Fruit fly (Drosophila melanogaster) whole organism, embryonic: ENCODE measurements around the gene DCTN1-p150.

ENCODE experiments used
- ATbp ChIP-seq: fragments of 200-800 bp; sonication (Bioruptor generic); optimal IDR thresholded peaks from 2 replicates; lab custom pipeline; 2017; ENCODE audit warnings: missing biosample characterization, mild to moderate bottlenecking, missing genetic modification characterization, missing genetic modification reagents
- Atf-2 ChIP-seq: fragments of 200-800 bp; sonication (Bioruptor generic); optimal IDR thresholded peaks from 2 replicates; lab custom pipeline; 2016; ENCODE audit warnings: missing biosample characterization, missing genetic modification characterization
- CG10565 ChIP-seq: fragments of 200-800 bp; sonication (Bioruptor generic); optimal IDR thresholded peaks from 3 replicates; lab custom pipeline; 2016; ENCODE audit warnings: missing biosample characterization, mild to moderate bottlenecking, missing genetic modification characterization
- CG12155 ChIP-seq: fragments of 200-800 bp; sonication (Bioruptor generic); optimal IDR thresholded peaks from 3 replicates; lab custom pipeline; 2016; ENCODE audit warnings: missing biosample characterization, missing genetic modification characterization
- CG15514 ChIP-seq: fragments of 200-800 bp; sonication (Bioruptor generic); optimal IDR thresholded peaks from 3 replicates; lab custom pipeline; 2017; ENCODE audit warnings: missing biosample characterization, missing genetic modification characterization, mild to moderate bottlenecking, moderate library complexity, missing genetic modification reagents
- CG16813 ChIP-seq: fragments of 200-800 bp; sonication (Bioruptor generic); IDR thresholded peaks from 3 replicates; pipeline ENCODE4 v1.3.6; 2022; ENCODE audit warnings: missing biosample characterization, missing genetic modification characterization; ENCODE audit not compliant: partially characterized antibody
- CG31441 ChIP-seq: fragments of 200-800 bp; sonication (Bioruptor generic); IDR thresholded peaks from 2 replicates; pipeline ENCODE4 v1.3.6; 2022; ENCODE audit warnings: missing biosample characterization, missing genetic modification characterization
- CG32772 ChIP-seq: fragments of 200-800 bp; sonication (Bioruptor generic); IDR thresholded peaks from 2 replicates; pipeline ENCODE4 v1.3.6; 2022; ENCODE audit warnings: missing biosample characterization, missing genetic modification characterization
- CG33557 ChIP-seq: fragments of 200-800 bp; sonication (Bioruptor generic); optimal IDR thresholded peaks from 2 replicates; lab custom pipeline; 2019; ENCODE audit warnings: missing biosample characterization, mild to moderate bottlenecking, missing genetic modification characterization, moderate library complexity
- CG6765 ChIP-seq: fragments of 200-800 bp; sonication (Bioruptor generic); optimal IDR thresholded peaks from 3 replicates; lab custom pipeline; 2017; ENCODE audit warnings: missing biosample characterization, mild to moderate bottlenecking, missing genetic modification characterization
- CG6813 ChIP-seq: fragments of 200-800 bp; sonication (Bioruptor generic); optimal IDR thresholded peaks from 2 replicates; lab custom pipeline; 2017; ENCODE audit warnings: missing biosample characterization, missing genetic modification characterization, mild to moderate bottlenecking, moderate library complexity, missing genetic modification reagents
- CG9797 ChIP-seq: fragments of 200-800 bp; sonication (Bioruptor generic); optimal IDR thresholded peaks from 3 replicates; lab custom pipeline; 2018; ENCODE audit warnings: missing biosample characterization, mild to moderate bottlenecking, missing genetic modification characterization
- CrebB ChIP-seq: fragments of 200-800 bp; sonication (Bioruptor generic); optimal IDR thresholded peaks from 3 replicates; lab custom pipeline; 2018; ENCODE audit warnings: missing biosample characterization, mild to moderate bottlenecking, missing genetic modification characterization
- D ChIP-seq, 2 experiments: fragments of 200-800 bp in 1 of 2; fragments of >200 bp in 1 of 2; sonication (Bioruptor generic) in 1 of 2; optimal IDR thresholded peaks; 2 replicates in 1 of 2; 3 replicates in 1 of 2; lab custom pipeline; 2017; ENCODE audit warnings: mild to moderate bottlenecking in 1 of 2, missing biosample characterization in 1 of 2, missing genetic modification characterization in 1 of 2, missing genetic modification reagents in 1 of 2
- D19B ChIP-seq: fragments of 200-800 bp; sonication (Bioruptor generic); optimal IDR thresholded peaks from 2 replicates; lab custom pipeline; 2017; ENCODE audit warnings: missing biosample characterization, mild to moderate bottlenecking, missing genetic modification characterization
- Dbx ChIP-seq: fragments of 200-800 bp; sonication (Bioruptor generic); IDR thresholded peaks from 3 replicates; pipeline ENCODE4 v1.3.6; 2022; ENCODE audit warnings: missing biosample characterization, missing genetic modification characterization
- Deaf1 ChIP-seq: fragments of 200-800 bp; optimal IDR thresholded peaks from 3 replicates; lab custom pipeline; 2019; ENCODE audit warnings: missing biosample characterization, mild to moderate bottlenecking, missing genetic modification characterization, moderate library complexity
- Dip3 ChIP-seq: fragments of 200-800 bp; sonication (Bioruptor generic); optimal IDR thresholded peaks from 3 replicates; lab custom pipeline; 2016; ENCODE audit warnings: missing biosample characterization, missing genetic modification characterization
- Ets65A ChIP-seq: fragments of 200-800 bp; sonication (Bioruptor generic); peaks from one replicate; lab custom pipeline; 2016; ENCODE audit warnings: missing biosample characterization, missing genetic modification characterization
- Fer1 ChIP-seq: fragments of 200-800 bp; sonication (Bioruptor generic); optimal IDR thresholded peaks from 2 replicates; lab custom pipeline; 2017; ENCODE audit warnings: missing biosample characterization, mild to moderate bottlenecking, missing genetic modification characterization
- HHEX ChIP-seq: fragments of 200-800 bp; sonication (Bioruptor generic); optimal IDR thresholded peaks from 3 replicates; lab custom pipeline; 2017; ENCODE audit warnings: missing biosample characterization, mild to moderate bottlenecking, missing genetic modification characterization, missing genetic modification reagents
- Jarid2 ChIP-seq: fragments of 200-800 bp; sonication (Bioruptor generic); optimal IDR thresholded peaks from 3 replicates; lab custom pipeline; 2017; ENCODE audit warnings: mild to moderate bottlenecking, missing biosample characterization, missing genetic modification reagents, missing genetic modification characterization
- Meics ChIP-seq: fragments of 200-800 bp; sonication (Bioruptor generic); optimal IDR thresholded peaks from 2 replicates; lab custom pipeline; 2017; ENCODE audit warnings: missing biosample characterization, mild to moderate bottlenecking, missing genetic modification characterization
- PHDP ChIP-seq: fragments of 200-800 bp; sonication (Bioruptor generic); optimal IDR thresholded peaks from 3 replicates; lab custom pipeline; 2018; ENCODE audit warnings: missing biosample characterization, mild to moderate bottlenecking, missing genetic modification characterization, moderate library complexity
- Ravus ChIP-seq: fragments of 200-800 bp; sonication (Bioruptor generic); IDR thresholded peaks from 2 replicates; pipeline ENCODE4 v1.3.6; 2022; ENCODE audit warnings: missing biosample characterization, missing genetic modification characterization
- Vsx1 ChIP-seq: fragments of 200-800 bp; sonication (Bioruptor generic); optimal IDR thresholded peaks from 2 replicates; lab custom pipeline; 2017; ENCODE audit warnings: missing biosample characterization, mild to moderate bottlenecking, missing genetic modification characterization, missing genetic modification reagents
- bowl ChIP-seq: fragments of 200-800 bp; sonication (Bioruptor generic); IDR thresholded peaks from 2 replicates; pipeline ENCODE4 v1.3.6; 2022; ENCODE audit warnings: missing biosample characterization, missing genetic modification characterization
- cas ChIP-seq: fragments of 200-800 bp; sonication (Bioruptor generic); IDR thresholded peaks from 2 replicates; pipeline ENCODE4 v1.3.6; 2022; ENCODE audit warnings: missing biosample characterization, missing genetic modification characterization
- chinmo ChIP-seq: fragments of 200-800 bp; sonication (Bioruptor generic); IDR thresholded peaks from 4 replicates; pipeline ENCODE4 v1.3.6; 2022; ENCODE audit warnings: missing biosample characterization, missing genetic modification characterization; ENCODE audit not compliant: partially characterized antibody
- crol ChIP-seq: fragments of 200-800 bp; sonication (Bioruptor generic); IDR thresholded peaks from 2 replicates; pipeline ENCODE4 v1.3.6; 2022; ENCODE audit warnings: missing biosample characterization, missing genetic modification characterization
- cwo ChIP-seq: fragments of 200-800 bp; sonication (Bioruptor generic); optimal IDR thresholded peaks from 3 replicates; lab custom pipeline; 2017; ENCODE audit warnings: missing biosample characterization, missing genetic modification characterization, mild to moderate bottlenecking, moderate library complexity, missing genetic modification reagents
- ems ChIP-seq: fragments of 200-800 bp; sonication (Bioruptor generic); optimal IDR thresholded peaks from 3 replicates; lab custom pipeline; 2016; ENCODE audit warnings: missing biosample characterization, missing genetic modification characterization
- fu2 ChIP-seq: fragments of 200-800 bp; sonication (Bioruptor generic); optimal IDR thresholded peaks from 2 replicates; lab custom pipeline; 2016; ENCODE audit warnings: missing biosample characterization, missing genetic modification characterization
- gem ChIP-seq: fragments of 200-800 bp; sonication (Bioruptor generic); optimal IDR thresholded peaks from 2 replicates; lab custom pipeline; 2019; ENCODE audit warnings: missing biosample characterization, mild to moderate bottlenecking, missing genetic modification characterization, moderate library complexity
- gsb ChIP-seq: fragments of 200-800 bp; sonication (Bioruptor generic); IDR thresholded peaks from 2 replicates; pipeline ENCODE4 v1.3.6; 2022; ENCODE audit warnings: missing biosample characterization, missing genetic modification characterization
- ind ChIP-seq: fragments of 200-800 bp; sonication (Bioruptor generic); optimal IDR thresholded peaks from 3 replicates; lab custom pipeline; 2016; ENCODE audit warnings: missing biosample characterization, missing genetic modification characterization
- jumu ChIP-seq: fragments of 200-800 bp; sonication (Bioruptor generic); optimal IDR thresholded peaks from 3 replicates; lab custom pipeline; 2016; ENCODE audit warnings: missing biosample characterization, missing genetic modification characterization
- lab ChIP-seq: fragments of 200-800 bp; sonication (Bioruptor generic); optimal IDR thresholded peaks from 3 replicates; lab custom pipeline; 2017; ENCODE audit warnings: missing biosample characterization, missing genetic modification characterization, mild to moderate bottlenecking, moderate library complexity, missing genetic modification reagents
- mirr ChIP-seq: fragments of 200-800 bp; sonication (Bioruptor generic); optimal IDR thresholded peaks from 3 replicates; lab custom pipeline; 2018; ENCODE audit warnings: missing biosample characterization, mild to moderate bottlenecking, missing genetic modification characterization
- sens ChIP-seq: fragments of 200-800 bp; sonication (Bioruptor generic); peaks from one replicate; lab custom pipeline; 2016; ENCODE audit warnings: missing biosample characterization, missing genetic modification characterization
- slbo ChIP-seq: fragments of 200-800 bp; sonication (Bioruptor generic); IDR thresholded peaks from 2 replicates; pipeline ENCODE4 v1.3.6; 2022; ENCODE audit warnings: missing biosample characterization, missing genetic modification characterization
- sob ChIP-seq: fragments of 200-800 bp; sonication (Bioruptor generic); IDR thresholded peaks from 2 replicates; pipeline ENCODE4 v1.3.6; 2022; ENCODE audit warnings: missing biosample characterization, missing genetic modification characterization
- sqz ChIP-seq: fragments of 200-800 bp; sonication (Bioruptor generic); optimal IDR thresholded peaks from 3 replicates; lab custom pipeline; 2018; ENCODE audit warnings: missing biosample characterization, mild to moderate bottlenecking, missing genetic modification characterization
- sug ChIP-seq: fragments of 200-800 bp; optimal IDR thresholded peaks from 2 replicates; lab custom pipeline; 2019; ENCODE audit warnings: missing biosample characterization, mild to moderate bottlenecking, missing genetic modification characterization, moderate library complexity
- z ChIP-seq: fragments of 200-800 bp; sonication (Bioruptor generic); IDR thresholded peaks from 3 replicates; pipeline ENCODE4 v1.3.6; 2022; ENCODE audit warnings: missing biosample characterization, missing genetic modification characterization

The DCTN1-p150 gene

dm6 chr3L:13912777-13913176 is 16.4 kb upstream of the DCTN1-p150 start (continued):
- TF ChIP-seq CrebB (tag; lab: Kevin White, UChicago) (peak; percentile 21), lab (GFP tag; lab: Kevin White, UChicago) (peak; percentile 82), Meics (GFP tag; lab: Kevin White, UChicago) (peak; percentile 31), slbo (0 out of 2 replicates have a peak, but pooled peaks have one; percentile 10), sug (tag; lab: Kevin White, UChicago) (peak; percentile 22), gem (tag; lab: Kevin White, UChicago) (peak; percentile 25), CG12155 (no peak), CG9797 (no peak), Atf-2 (GFP tag; lab: Kevin White, UChicago) (no peak), gsb (GFP tag; lab: Robert Waterston, UW) (0 out of 2 replicates have a peak, but pooled peaks have one; percentile 29), Deaf1 (tag; lab: Kevin White, UChicago) (no peak), fu2 (GFP tag; lab: Kevin White, UChicago) (no peak), CG31441 (GFP tag; lab: Robert Waterston, UW) (no peak), Fer1 (GFP tag; lab: Kevin White, UChicago) (peak; percentile 64), Dbx (GFP tag; lab: Robert Waterston, UW) (peak; percentile 19; the same call in 1 of the 3 replicates), PHDP (peak; percentile 44), CG6765 (GFP tag; lab: Kevin White, UChicago) (peak; percentile 32), D19B (GFP tag; lab: Kevin White, UChicago) (peak; percentile 1), ind (no peak), CG6813 (peak; percentile 37), mirr (GFP tag; lab: Kevin White, UChicago) (peak; percentile 62), cwo (peak; percentile 51), Jarid2 (GFP tag; lab: Kevin White, UChicago) (no peak), HHEX (GFP tag; lab: Kevin White, UChicago) (peak; percentile 58), Vsx1 (GFP tag; lab: Kevin White, UChicago) (peak; percentile 21), CG33557 (no peak)
- TF ChIP-seq, all 482 proteins: peak for 57

DNA sequence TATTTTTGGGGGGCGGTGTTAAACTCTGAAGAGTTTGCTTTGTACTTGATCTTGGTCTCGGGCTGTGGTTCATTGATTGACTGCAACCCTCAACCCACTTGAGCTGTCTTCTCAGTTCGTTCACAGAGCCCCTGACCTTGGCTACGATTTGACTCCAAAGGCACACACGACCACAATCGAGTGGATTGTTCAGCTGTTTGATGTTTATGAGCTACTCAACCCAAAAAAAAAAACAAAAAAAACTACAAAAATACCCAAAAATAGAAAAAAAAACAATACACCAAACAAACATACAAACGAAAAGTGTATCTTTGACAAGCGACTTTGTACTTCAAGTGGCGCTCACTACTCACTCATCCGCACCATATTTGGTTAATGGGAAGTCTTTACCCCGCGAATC is 14.6 kb upstream of the DCTN1-p150 start:
- TF ChIP-seq sens (GFP tag; lab: Kevin White, UChicago) (peak; percentile 44), lab (GFP tag; lab: Kevin White, UChicago) (no peak), jumu (GFP tag; lab: Kevin White, UChicago) (no peak), cas (GFP tag; lab: Robert Waterston, UW) (no peak), bowl (no peak), ATbp (no peak), Dip3 (GFP tag; lab: Kevin White, UChicago) (no peak), CG10565 (GFP tag; lab: Kevin White, UChicago) (no peak), ems (GFP tag; lab: Kevin White, UChicago) (no peak), sob (GFP tag; lab: Robert Waterston, UW) (peak; percentile 28; the same call in 1 of the 2 replicates), Ravus (GFP tag; lab: Robert Waterston, UW) (no peak), CG15514 (GFP tag; lab: Kevin White, UChicago) (no peak), sqz (GFP tag; lab: Kevin White, UChicago) (peak; percentile 38), Ets65A (GFP tag; lab: Kevin White, UChicago) (peak; percentile 42), chinmo (GFP tag; lab: Robert Waterston, UW) (0 out of 4 replicates have a peak, but pooled peaks have one; percentile 27), CG32772 (GFP tag; lab: Robert Waterston, UW) (peak; percentile 51; the same call in 1 of the 2 replicates), z (peak; percentile 90), crol (peak; percentile 40; the same call in 1 of the 2 replicates), CG16813 (GFP tag; lab: Robert Waterston, UW) (no peak), D (optimal IDR thresholded peaks at IDR 0.05; lab: Kevin White, UChicago) (no peak), D (GFP tag; optimal IDR thresholded peaks at IDR 0.05; lab: Kevin White, UChicago) (no peak)
